Worm (Caenorhabditis elegans) whole organism, early embryonic: ENCODE measurements around the gene tmem-231.

Experiments
- B0310.2 ChIP-seq: sonication (generic microtip); optimal IDR thresholded peaks from 2 replicates; lab custom pipeline; 2016; ENCODE audit warnings: mild to moderate bottlenecking, missing genetic modification characterization, missing compliant biosample characterization
- F13C5.2 ChIP-seq: sonication (generic microtip); optimal IDR thresholded peaks from 2 replicates; lab custom pipeline; 2017; ENCODE audit warnings: mild to moderate bottlenecking, missing genetic modification characterization, inconsistent platforms, missing compliant biosample characterization
- aly-1 ChIP-seq: sonication (generic microtip); optimal IDR thresholded peaks from 2 replicates; lab custom pipeline; 2016; ENCODE audit warnings: missing genetic modification characterization, missing compliant biosample characterization
- ama-1 ChIP-seq: fragments of 150-350 bp; optimal IDR thresholded peaks from 2 replicates; lab custom pipeline; 2014
- ceh-36 ChIP-seq: sonication (generic microtip); optimal IDR thresholded peaks from 2 replicates; lab custom pipeline; 2016; ENCODE audit warnings: missing genetic modification characterization, inconsistent platforms, missing compliant biosample characterization
- ets-7 ChIP-seq: sonication (generic microtip); optimal IDR thresholded peaks from 2 replicates; lab custom pipeline; 2016; ENCODE audit warnings: missing genotype, missing genetic modification characterization, missing compliant biosample characterization
- flt-1 ChIP-seq: fragments of 200-800 bp; sonication (Bioruptor generic); IDR thresholded peaks from 2 replicates; pipeline ENCODE4 v1.3.6; 2022; ENCODE audit warnings: missing genetic modification characterization, missing compliant biosample characterization
- hmg-4 ChIP-seq: fragments of 200-800 bp; sonication (Bioruptor generic); optimal IDR thresholded peaks from 2 replicates; lab custom pipeline; 2018; ENCODE audit warnings: mild to moderate bottlenecking, missing genetic modification characterization, missing compliant biosample characterization
- hnd-1 ChIP-seq: sonication (generic microtip); optimal IDR thresholded peaks from 2 replicates; lab custom pipeline; 2016; ENCODE audit warnings: missing genetic modification characterization, missing compliant biosample characterization
- pes-1 ChIP-seq: fragments of 200-800 bp; sonication (Bioruptor generic); IDR thresholded peaks from 2 replicates; pipeline ENCODE4 v1.3.6; 2022; ENCODE audit warnings: missing genetic modification reagents, missing genetic modification characterization, missing compliant biosample characterization
- sea-1 ChIP-seq: fragments of 200-800 bp; sonication (Bioruptor generic); conservative IDR thresholded peaks from 2 replicates; pipeline ENCODE4 v1.3.6; 2022; ENCODE audit warnings: missing genetic modification characterization, missing compliant biosample characterization
- tbx-11 ChIP-seq: fragments of 200-800 bp; sonication (Bioruptor generic); IDR thresholded peaks from 2 replicates; pipeline ENCODE4 v1.3.6; 2022; ENCODE audit warnings: missing genetic modification characterization, missing compliant biosample characterization
- tbx-37 ChIP-seq: fragments of 200-800 bp; sonication (Bioruptor generic); conservative IDR thresholded peaks from 2 replicates; pipeline ENCODE4 v1.3.6; 2022; ENCODE audit warnings: missing genetic modification reagents, missing genetic modification characterization, missing compliant biosample characterization
- tra-4 ChIP-seq: sonication (generic microtip); optimal IDR thresholded peaks from 2 replicates; lab custom pipeline; 2017; ENCODE audit warnings: missing genetic modification characterization, missing compliant biosample characterization

The tmem-231 gene

DNA sequence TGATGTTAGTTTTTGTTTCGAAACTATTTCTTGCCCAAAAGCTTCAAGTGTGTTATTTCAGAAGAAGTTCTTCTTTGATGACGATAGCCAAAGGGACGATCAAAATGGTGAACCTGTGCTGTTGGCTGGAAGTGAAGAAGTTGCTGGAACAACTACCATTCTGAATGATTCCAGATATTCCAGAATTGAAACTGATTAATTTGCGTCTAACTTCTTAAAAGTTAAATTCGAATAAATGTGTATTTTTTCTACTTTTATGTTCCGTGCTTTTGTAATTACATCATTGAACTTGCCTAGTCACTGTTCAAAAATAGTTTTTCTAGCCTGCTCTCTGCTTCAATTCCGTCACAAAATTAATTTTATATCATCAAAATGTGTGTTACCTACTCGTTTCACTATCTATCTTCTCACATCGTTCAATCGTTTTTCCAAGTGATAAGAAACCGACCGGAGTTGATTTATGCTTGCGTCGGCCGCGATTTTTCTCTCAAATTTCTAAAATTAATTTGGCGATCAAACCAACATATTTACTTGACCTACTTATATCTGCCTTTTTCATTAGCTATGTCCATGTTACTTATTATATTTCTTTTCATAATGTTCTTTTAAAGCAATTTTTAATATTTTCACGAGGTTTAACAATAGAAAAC, 48.6 kb downstream of the tmem-231 start:
- TF ChIP-seq sea-1 (GFP tag; lab: Robert Waterston, UW) = no peak
- TF ChIP-seq flt-1 (GFP tag; lab: Robert Waterston, UW) = no peak
- no peak for TF ChIP-seq hmg-4 (GFP tag; lab: Kevin White, UChicago)

- TF ChIP-seq ets-7 (tag; lab: Kevin White, UChicago) = no peak
- no peak for TF ChIP-seq sea-1 (GFP tag; lab: Robert Waterston, UW)
- no peak for TF ChIP-seq hnd-1 (tag; lab: Kevin White, UChicago)
- no peak for TF ChIP-seq aly-1 (tag; lab: Kevin White, UChicago)
- TF ChIP-seq tbx-11 (GFP tag; lab: Robert Waterston, UW) = no peak
- TF ChIP-seq pes-1 (GFP tag; lab: Robert Waterston, UW) = no peak
- no peak for TF ChIP-seq tbx-37 (GFP tag; lab: Robert Waterston, UW)
- TF ChIP-seq B0310.2 (tag; lab: Kevin White, UChicago) = no peak
- TF ChIP-seq F13C5.2 (tag; lab: Kevin White, UChicago) = no peak
- no peak for TF ChIP-seq tra-4 (tag; lab: Kevin White, UChicago)
- no peak for TF ChIP-seq ceh-36 (tag; lab: Kevin White, UChicago)
Measured at ce11 chrIV:8476166-8476565, 49.6 kb downstream of the tmem-231 start.

DNA sequence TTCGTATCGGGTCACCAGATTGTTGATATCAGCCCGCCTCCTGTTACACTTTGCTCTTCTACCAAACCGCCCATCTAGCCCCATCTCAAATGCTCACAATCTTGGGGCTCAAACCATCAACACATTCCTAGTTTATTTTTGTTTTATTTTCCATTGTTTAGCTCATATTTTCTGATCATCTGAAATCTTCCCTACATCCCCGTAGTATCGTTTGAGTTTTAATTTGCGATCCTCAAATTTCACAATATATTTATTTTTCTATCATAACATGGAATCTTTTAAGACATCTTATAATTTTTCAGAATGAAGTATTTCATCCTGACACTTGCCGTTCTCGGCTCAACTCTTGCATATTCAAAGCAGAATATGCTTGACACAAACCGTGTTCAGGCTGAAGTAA, 50.3 kb downstream of the tmem-231 start, which contains the start of gene spp-10:
Gene spp-10, plus strand, starts transcription at position 301 of the 400 bp plus-strand sequence.
- TF ChIP-seq sea-1 (GFP tag; lab: Robert Waterston, UW) (no peak), ets-7 (tag; lab: Kevin White, UChicago) (no peak), flt-1 (GFP tag; lab: Robert Waterston, UW) (no peak), ama-1 (lab: Kevin White, UChicago) (no peak), tbx-37 (GFP tag; lab: Robert Waterston, UW) (no peak), hmg-4 (GFP tag; lab: Kevin White, UChicago) (no peak)
